Worm (Caenorhabditis elegans) whole organism, mixed stage, embryonic: Measurements from ENCODE around the gene srg-10.

ENCODE experiments used
- M03D4.4 ChIP-seq: sonication (generic microtip); optimal IDR thresholded peaks from 2 replicates; lab custom pipeline; 2017; ENCODE audit warnings: mild to moderate bottlenecking, missing genetic modification characterization, missing compliant biosample characterization
- bed-3 ChIP-seq: fragments of 200-800 bp; sonication (Bioruptor generic); optimal IDR thresholded peaks from 3 replicates; lab custom pipeline; 2018; ENCODE audit warnings: mild to moderate bottlenecking, missing genetic modification characterization, moderate library complexity, missing compliant biosample characterization
- blmp-1 ChIP-seq: fragments of 150-350 bp; optimal IDR thresholded peaks from 2 replicates; lab custom pipeline; 2014; ENCODE audit warnings: missing biosample characterization, missing genetic modification characterization
- ceh-39 ChIP-seq: fragments of 150-350 bp; optimal IDR thresholded peaks from 2 replicates; lab custom pipeline; 2014; ENCODE audit warnings: missing biosample characterization, missing genetic modification characterization
- ceh-43 ChIP-seq: fragments of 200-800 bp; sonication (Bioruptor generic); optimal IDR thresholded peaks from 2 replicates; lab custom pipeline; 2018; ENCODE audit warnings: mild to moderate bottlenecking, missing genetic modification characterization, moderate library complexity, missing compliant biosample characterization
- ceh-83 ChIP-seq: fragments of 200-800 bp; sonication (Bioruptor generic); optimal IDR thresholded peaks from 2 replicates; lab custom pipeline; 2018; ENCODE audit warnings: mild to moderate bottlenecking, missing genetic modification characterization, missing compliant biosample characterization
- ces-1 ChIP-seq: fragments of 150-350 bp; optimal IDR thresholded peaks from 2 replicates; lab custom pipeline; 2014; ENCODE audit warnings: missing biosample characterization, missing genetic modification reagents, missing genetic modification characterization
- cnd-1 ChIP-seq: fragments of 200-800 bp; sonication (Bioruptor generic); optimal IDR thresholded peaks from 2 replicates; lab custom pipeline; 2018; ENCODE audit warnings: mild to moderate bottlenecking, missing genetic modification characterization, missing compliant biosample characterization
- drap-1 ChIP-seq: fragments of 200-800 bp; sonication (Bioruptor generic); optimal IDR thresholded peaks from 3 replicates; lab custom pipeline; 2018; ENCODE audit warnings: mild to moderate bottlenecking, missing genetic modification characterization, missing compliant biosample characterization
- elt-1 ChIP-seq: sonication (generic microtip); optimal IDR thresholded peaks from 2 replicates; lab custom pipeline; 2017; ENCODE audit warnings: missing genetic modification characterization, mild to moderate bottlenecking, missing compliant biosample characterization, antibody characterized with exemption, moderate library complexity, borderline replicate concordance; ENCODE audit not compliant: insufficient read depth
- elt-3 ChIP-seq: fragments of 150-350 bp; optimal IDR thresholded peaks from 2 replicates; lab custom pipeline; 2014; ENCODE audit warnings: missing biosample characterization, missing genetic modification characterization
- flh-1 ChIP-seq: fragments of 200-800 bp; sonication (Bioruptor generic); optimal IDR thresholded peaks from 2 replicates; lab custom pipeline; 2018; ENCODE audit warnings: mild to moderate bottlenecking, missing genetic modification characterization, moderate library complexity, missing compliant biosample characterization
- ham-2 ChIP-seq: fragments of 200-800 bp; sonication (Bioruptor generic); optimal IDR thresholded peaks from 2 replicates; lab custom pipeline; 2018; ENCODE audit warnings: mild to moderate bottlenecking, missing genetic modification characterization, missing compliant biosample characterization
- hlh-1 ChIP-seq: fragments of 150-350 bp; optimal IDR thresholded peaks from 2 replicates; lab custom pipeline; 2014; ENCODE audit warnings: missing biosample characterization, missing genetic modification reagents, missing genetic modification characterization
- lin-13 ChIP-seq: fragments of 150-350 bp; optimal IDR thresholded peaks from 2 replicates; lab custom pipeline; 2014; ENCODE audit warnings: missing biosample characterization, missing genetic modification characterization
- lin-32 ChIP-seq: fragments of 200-800 bp; sonication (Bioruptor generic); optimal IDR thresholded peaks from 2 replicates; lab custom pipeline; 2018; ENCODE audit warnings: mild to moderate bottlenecking, missing genetic modification characterization, missing compliant biosample characterization
- lsy-2 ChIP-seq: fragments of 150-350 bp; optimal IDR thresholded peaks from 2 replicates; lab custom pipeline; 2014; ENCODE audit warnings: missing biosample characterization, missing genetic modification characterization
- mab-5 ChIP-seq: fragments of 150-350 bp; optimal IDR thresholded peaks from 2 replicates; lab custom pipeline; 2014; ENCODE audit warnings: missing biosample characterization, missing genetic modification characterization
- mep-1 ChIP-seq: fragments of 150-350 bp; optimal IDR thresholded peaks from 2 replicates; lab custom pipeline; 2017; ENCODE audit warnings: missing biosample characterization, missing genetic modification reagents, missing genetic modification characterization, inconsistent platforms
- mls-2 ChIP-seq: sonication (generic microtip); optimal IDR thresholded peaks from 2 replicates; lab custom pipeline; 2016; ENCODE audit warnings: mild to moderate bottlenecking, missing genetic modification characterization, moderate library complexity, missing compliant biosample characterization
- nhr-12 ChIP-seq: fragments of 150-350 bp; optimal IDR thresholded peaks from 2 replicates; lab custom pipeline; 2014; ENCODE audit warnings: missing biosample characterization, missing genetic modification characterization
- nhr-2 ChIP-seq: fragments of 150-350 bp; optimal IDR thresholded peaks from 2 replicates; lab custom pipeline; 2014; ENCODE audit warnings: missing biosample characterization, missing genetic modification characterization
- nhr-237 ChIP-seq: fragments of 150-350 bp; optimal IDR thresholded peaks from 2 replicates; lab custom pipeline; 2014; ENCODE audit warnings: missing biosample characterization, missing genetic modification characterization
- nhr-28 ChIP-seq: fragments of 150-350 bp; optimal IDR thresholded peaks from 2 replicates; lab custom pipeline; 2014; ENCODE audit warnings: missing biosample characterization, missing genetic modification characterization
- nhr-76 ChIP-seq: sonication (generic microtip); optimal IDR thresholded peaks from 2 replicates; lab custom pipeline; 2017; ENCODE audit warnings: missing biosample characterization, missing genetic modification characterization
- pha-4 ChIP-seq: fragments of 150-350 bp; optimal IDR thresholded peaks from 2 replicates; lab custom pipeline; 2018; ENCODE audit warnings: missing biosample characterization, missing genetic modification reagents, missing genetic modification characterization
- sem-2 ChIP-seq: fragments of 200-800 bp; sonication (Bioruptor generic); optimal IDR thresholded peaks from 2 replicates; lab custom pipeline; 2018; ENCODE audit warnings: mild to moderate bottlenecking, missing genetic modification characterization, missing compliant biosample characterization
- snpc-4 ChIP-seq: fragments of 150-350 bp; optimal IDR thresholded peaks from 2 replicates; lab custom pipeline; 2014; ENCODE audit warnings: missing biosample characterization, missing genetic modification characterization
- sptf-1 ChIP-seq: sonication (generic microtip); optimal IDR thresholded peaks from 2 replicates; lab custom pipeline; 2017; ENCODE audit warnings: mild to moderate bottlenecking, missing genetic modification characterization, moderate library complexity, missing compliant biosample characterization
- tbx-8 ChIP-seq: fragments of 200-800 bp; sonication (Bioruptor generic); optimal IDR thresholded peaks from 2 replicates; lab custom pipeline; 2018; ENCODE audit warnings: mild to moderate bottlenecking, missing genetic modification characterization, moderate library complexity, missing compliant biosample characterization
- unc-120 ChIP-seq: sonication (generic microtip); optimal IDR thresholded peaks from 2 replicates; lab custom pipeline; 2017; ENCODE audit warnings: missing genetic modification characterization, missing compliant biosample characterization; ENCODE audit not compliant: poor library complexity, severe bottlenecking
- unc-62 ChIP-seq: fragments of 150-350 bp; optimal IDR thresholded peaks from 2 replicates; lab custom pipeline; 2014; ENCODE audit warnings: missing biosample characterization, missing genetic modification reagents, missing genetic modification characterization
- zip-8 ChIP-seq: fragments of 150-350 bp; optimal IDR thresholded peaks from 2 replicates; lab custom pipeline; 2014; ENCODE audit warnings: missing biosample characterization, missing genetic modification characterization

Gene srg-10

ce11 chrIII:4696903-4697302 lies 19.3 kb downstream of the srg-10 start:
- TF ChIP-seq lsy-2 (tag; lab: Kevin White, UChicago), result no peak
- TF ChIP-seq lin-32 (GFP tag; lab: Kevin White, UChicago), result no peak
- no peak for TF ChIP-seq M03D4.4
- TF ChIP-seq blmp-1 (tag; lab: Kevin White, UChicago), result no peak
- TF ChIP-seq hlh-1, result no peak
- no peak for TF ChIP-seq lin-13 (tag; lab: Kevin White, UChicago)
- TF ChIP-seq sem-2 (GFP tag; lab: Kevin White, UChicago), result no peak
- TF ChIP-seq ces-1, result no peak
- TF ChIP-seq drap-1, result no peak
- TF ChIP-seq zip-8 (tag; lab: Kevin White, UChicago), result no peak
- no peak for TF ChIP-seq flh-1 (GFP tag; lab: Kevin White, UChicago)
- TF ChIP-seq ceh-43 (GFP tag; lab: Kevin White, UChicago), result no peak
- TF ChIP-seq mep-1 (tag; lab: Kevin White, UChicago), result no peak

ce11 chrIII:4697819-4698218 lies 20.3 kb downstream of the srg-10 start, which contains the start of gene dnj-18:
dnj-18 (plus strand) TSS chrIII:4698119.
- TF ChIP-seq nhr-28 (tag; lab: Kevin White, UChicago), result no peak
- TF ChIP-seq mep-1 (tag; lab: Kevin White, UChicago), result no peak
- TF ChIP-seq drap-1, result no peak
- TF ChIP-seq hlh-1, result no peak
- no peak for TF ChIP-seq elt-3 (tag; lab: Kevin White, UChicago)
- no peak for TF ChIP-seq snpc-4 (tag; lab: Kevin White, UChicago)
- TF ChIP-seq cnd-1, result no peak
- no peak for TF ChIP-seq unc-62 (GFP tag; lab: Kevin White, UChicago)
- no peak for TF ChIP-seq M03D4.4
- no peak for TF ChIP-seq ham-2 (GFP tag; lab: Kevin White, UChicago)
- no peak for TF ChIP-seq pha-4 (tag; lab: Kevin White, UChicago)
- TF ChIP-seq ces-1, result no peak
- TF ChIP-seq unc-120 (tag; lab: Kevin White, UChicago), result no peak
- no peak for TF ChIP-seq nhr-237 (tag; lab: Kevin White, UChicago)
- TF ChIP-seq bed-3 (GFP tag; lab: Kevin White, UChicago), result no peak
- no peak for TF ChIP-seq ceh-39 (tag; lab: Kevin White, UChicago)
- no peak for TF ChIP-seq sptf-1 (tag; lab: Kevin White, UChicago)

ce11 chrIII:4699922-4700321 lies 22.4 kb downstream of the srg-10 start, which contains the start of gene sel-13:
sel-13 (minus strand) TSS chrIII:4700224.
- no peak for TF ChIP-seq ceh-43 (GFP tag; lab: Kevin White, UChicago)
- TF ChIP-seq, all 35 proteins: peak for 0

- TF ChIP-seq tbx-8 (GFP tag; lab: Kevin White, UChicago), result no peak
Observed at ce11 chrIII:4703932-4704454, 26.4 kb downstream of the srg-10 start, which contains the start of the genes clp-2 and mrpl-16. clp-2 (minus strand) TSS chrIII:4704025. mrpl-16 (plus strand) TSS chrIII:4704404.

ce11 chrIII:4705207-4705606 lies 27.6 kb downstream of the srg-10 start, which contains the start of gene pgap-2:
pgap-2 (plus strand) TSS chrIII:4705507.
- TF ChIP-seq tbx-8 (GFP tag; lab: Kevin White, UChicago), result no peak
- no peak for TF ChIP-seq M03D4.4
- no peak for TF ChIP-seq elt-3 (tag; lab: Kevin White, UChicago)
- TF ChIP-seq lsy-2 (tag; lab: Kevin White, UChicago), result no peak
- TF ChIP-seq nhr-28 (tag; lab: Kevin White, UChicago), result no peak
- TF ChIP-seq pha-4 (tag; lab: Kevin White, UChicago), result no peak
- no peak for TF ChIP-seq ham-2 (GFP tag; lab: Kevin White, UChicago)
- TF ChIP-seq ceh-83, result no peak
- TF ChIP-seq unc-120 (tag; lab: Kevin White, UChicago), result no peak
- no peak for TF ChIP-seq mab-5 (tag; lab: Kevin White, UChicago)
- no peak for TF ChIP-seq mls-2
- TF ChIP-seq, all 35 proteins: peak for 0

- TF ChIP-seq ceh-39 (tag; lab: Kevin White, UChicago) (no peak), nhr-76 (no peak), blmp-1 (tag; lab: Kevin White, UChicago) (no peak), pha-4 (tag; lab: Kevin White, UChicago) (no peak), nhr-28 (tag; lab: Kevin White, UChicago) (no peak), zip-8 (tag; lab: Kevin White, UChicago) (no peak), lin-32 (GFP tag; lab: Kevin White, UChicago) (no peak), M03D4.4 (no peak), elt-1 (tag; lab: Kevin White, UChicago) (no peak), elt-3 (tag; lab: Kevin White, UChicago) (no peak), lin-13 (tag; lab: Kevin White, UChicago) (no peak), unc-62 (GFP tag; lab: Kevin White, UChicago) (no peak), nhr-2 (no peak), nhr-12 (no peak), ces-1 (no peak)
Observed at ce11 chrIII:4706678-4707077, 29.1 kb downstream of the srg-10 start, which contains the start of gene T04A8.13. T04A8.13 (plus strand) TSS chrIII:4706978.
